Fruit fly (Drosophila melanogaster) whole organism, embryonic: ENCODE results near the gene CG16957.

ENCODE experiments used
- B-H2 ChIP-seq: fragments of 200-800 bp; sonication (Bioruptor generic); optimal IDR thresholded peaks from 2 replicates; lab custom pipeline; 2018; ENCODE audit warnings: missing biosample characterization, mild to moderate bottlenecking, missing genetic modification characterization
- CG11695 ChIP-seq: fragments of 200-800 bp; sonication (Bioruptor generic); IDR thresholded peaks from 3 replicates; pipeline ENCODE4 v1.3.6; 2022; ENCODE audit warnings: missing biosample characterization, missing genetic modification characterization
- CG14965 ChIP-seq: fragments of 200-800 bp; sonication (Bioruptor generic); optimal IDR thresholded peaks from 2 replicates; lab custom pipeline; 2016; ENCODE audit warnings: missing biosample characterization, missing genetic modification characterization, borderline replicate concordance
- CG15269 ChIP-seq: fragments of 200-800 bp; sonication (Bioruptor generic); optimal IDR thresholded peaks from 2 replicates; lab custom pipeline; 2018; ENCODE audit warnings: missing biosample characterization, mild to moderate bottlenecking, missing genetic modification characterization, moderate library complexity
- CG15696 ChIP-seq: fragments of 200-800 bp; sonication (Bioruptor generic); optimal IDR thresholded peaks from 2 replicates; lab custom pipeline; 2019; ENCODE audit warnings: missing biosample characterization, mild to moderate bottlenecking, missing genetic modification characterization, moderate library complexity
- CG1647 ChIP-seq: fragments of 200-800 bp; sonication (Bioruptor generic); optimal IDR thresholded peaks from 3 replicates; lab custom pipeline; 2016; ENCODE audit warnings: missing biosample characterization, missing genetic modification characterization
- CG17829 ChIP-seq: fragments of 200-800 bp; optimal IDR thresholded peaks from 2 replicates; lab custom pipeline; 2019; ENCODE audit warnings: missing biosample characterization, mild to moderate bottlenecking, missing genetic modification characterization, moderate library complexity
- CG1792 ChIP-seq: fragments of 200-800 bp; sonication (Bioruptor generic); optimal IDR thresholded peaks from 2 replicates; lab custom pipeline; 2016; ENCODE audit warnings: missing biosample characterization, missing genetic modification characterization
- CG30403 ChIP-seq: fragments of 200-800 bp; sonication (Bioruptor generic); optimal IDR thresholded peaks from 3 replicates; lab custom pipeline; 2016; ENCODE audit warnings: missing biosample characterization, missing genetic modification characterization
- CG31388 ChIP-seq: fragments of 200-800 bp; sonication (Bioruptor generic); optimal IDR thresholded peaks from 2 replicates; lab custom pipeline; 2016; ENCODE audit warnings: missing biosample characterization, missing genetic modification characterization
- CG3726 ChIP-seq: fragments of 200-800 bp; sonication (Bioruptor generic); IDR thresholded peaks from 3 replicates; pipeline ENCODE4, ENCODE4 v1.3.6; 2022; ENCODE audit warnings: missing biosample characterization, missing genetic modification characterization
- CG3847 ChIP-seq: fragments of 200-800 bp; sonication (Bioruptor generic); IDR thresholded peaks from 2 replicates; pipeline ENCODE4 v1.3.6; 2022; ENCODE audit warnings: missing biosample characterization, missing genetic modification characterization
- CG4282 ChIP-seq: fragments of 200-800 bp; sonication (Bioruptor generic); optimal IDR thresholded peaks from 2 replicates; lab custom pipeline; 2016; ENCODE audit warnings: missing biosample characterization, missing genetic modification characterization
- CG4424 ChIP-seq: fragments of 200-800 bp; sonication (Bioruptor generic); optimal IDR thresholded peaks from 3 replicates; lab custom pipeline; 2016; ENCODE audit warnings: missing biosample characterization, missing genetic modification characterization
- CG7963 ChIP-seq: fragments of 200-800 bp; sonication (Bioruptor generic); IDR thresholded peaks from 3 replicates; pipeline ENCODE4 v1.3.6; 2022; ENCODE audit warnings: missing biosample characterization, missing genetic modification characterization; ENCODE audit not compliant: partially characterized antibody
- CkIIα-i1 ChIP-seq: fragments of 200-800 bp; sonication (Bioruptor generic); IDR thresholded peaks from 2 replicates; pipeline ENCODE4 v1.3.6; 2022; ENCODE audit warnings: missing biosample characterization, missing genetic modification characterization
- Doc3 ChIP-seq: fragments of 200-800 bp; sonication (Bioruptor generic); IDR thresholded peaks from 3 replicates; pipeline ENCODE4 v1.3.6; 2022; ENCODE audit warnings: missing biosample characterization, missing genetic modification characterization; ENCODE audit not compliant: partially characterized antibody
- Gsc ChIP-seq: fragments of 200-800 bp; sonication (Bioruptor generic); IDR thresholded peaks from 2 replicates; pipeline ENCODE4 v1.3.6; 2022; ENCODE audit warnings: missing biosample characterization, missing genetic modification characterization
- HLH4C ChIP-seq: fragments of 200-800 bp; sonication (Bioruptor generic); IDR thresholded peaks from 3 replicates; pipeline ENCODE4 v1.3.6; 2022; ENCODE audit warnings: missing biosample characterization, missing genetic modification characterization; ENCODE audit not compliant: partially characterized antibody
- Hmx ChIP-seq: fragments of 200-800 bp; sonication (Bioruptor generic); optimal IDR thresholded peaks from 2 replicates; lab custom pipeline; 2016; ENCODE audit warnings: missing biosample characterization, missing genetic modification characterization
- Hr39 ChIP-seq: fragments of >200 bp; optimal IDR thresholded peaks from 2 replicates; lab custom pipeline; 2017
- Lhr ChIP-seq: fragments of 200-800 bp; sonication (Bioruptor generic); optimal IDR thresholded peaks from 3 replicates; lab custom pipeline; 2017; ENCODE audit warnings: mild to moderate bottlenecking, missing biosample characterization, missing genetic modification reagents, missing genetic modification characterization
- Opbp ChIP-seq: fragments of 200-800 bp; sonication (Bioruptor generic); IDR thresholded peaks from 3 replicates; pipeline ENCODE4 v1.3.6; 2022; ENCODE audit warnings: missing biosample characterization, missing genetic modification characterization; ENCODE audit not compliant: partially characterized antibody
- Rfx ChIP-seq: fragments of 200-800 bp; sonication (Bioruptor generic); IDR thresholded peaks from 2 replicates; pipeline ENCODE4 v1.3.6; 2022; ENCODE audit warnings: missing biosample characterization, missing genetic modification characterization
- Rx ChIP-seq: fragments of 200-800 bp; sonication (Bioruptor generic); IDR thresholded peaks from 2 replicates; pipeline ENCODE4 v1.3.6; 2022; ENCODE audit warnings: missing biosample characterization, missing genetic modification characterization
- TFAM ChIP-seq: fragments of 200-800 bp; sonication (Bioruptor generic); optimal IDR thresholded peaks from 2 replicates; lab custom pipeline; 2017; ENCODE audit warnings: missing biosample characterization, missing genetic modification characterization, inconsistent platforms
- Trl ChIP-seq, 3 experiments: fragments of >200 bp in 2 of 3; fragments of 200-800 bp in 1 of 3; sonication (Bioruptor generic) in 1 of 3; optimal IDR thresholded peaks; 2 replicates in 1 of 3; 3 replicates in 2 of 3; lab custom pipeline; 2016 to 2017; ENCODE audit warnings: missing biosample characterization in 1 of 3, missing genetic modification characterization in 1 of 3
- Usf ChIP-seq: fragments of 200-800 bp; sonication (Bioruptor generic); optimal IDR thresholded peaks from 2 replicates; lab custom pipeline; 2017; ENCODE audit warnings: missing genotype, missing biosample characterization, missing genetic modification characterization
- ac ChIP-seq: fragments of 200-800 bp; sonication (Bioruptor generic); optimal IDR thresholded peaks from 3 replicates; lab custom pipeline; 2017; ENCODE audit warnings: missing biosample characterization, mild to moderate bottlenecking, missing genetic modification characterization
- br ChIP-seq: fragments of >200 bp; optimal IDR thresholded peaks from 2 replicates; lab custom pipeline; 2017
- en ChIP-seq: fragments of 200-800 bp; sonication (Bioruptor generic); optimal IDR thresholded peaks from 2 replicates; lab custom pipeline; 2016; ENCODE audit warnings: missing biosample characterization, missing genetic modification characterization
- gsb-n ChIP-seq: fragments of 200-800 bp; sonication (Bioruptor generic); optimal IDR thresholded peaks from 3 replicates; lab custom pipeline; 2018; ENCODE audit warnings: missing biosample characterization, mild to moderate bottlenecking, missing genetic modification characterization
- hth ChIP-seq: fragments of >200 bp; optimal IDR thresholded peaks from 2 replicates; lab custom pipeline; 2017; ENCODE audit warnings: inconsistent platforms
- inv ChIP-seq: fragments of 200-800 bp; sonication (Bioruptor generic); IDR thresholded peaks from 2 replicates; pipeline ENCODE4 v1.3.6; 2022; ENCODE audit warnings: missing biosample characterization, missing genetic modification characterization; ENCODE audit not compliant: partially characterized antibody
- lbe ChIP-seq: fragments of 200-800 bp; sonication (Bioruptor generic); optimal IDR thresholded peaks from 2 replicates; lab custom pipeline; 2016; ENCODE audit warnings: missing biosample characterization, mild to moderate bottlenecking, missing genetic modification characterization
- lola ChIP-seq, 3 experiments: fragments of >200 bp in 2 of 3; fragments of 200-800 bp in 1 of 3; sonication (Bioruptor generic) in 1 of 3; optimal IDR thresholded peaks; 2 replicates each; lab custom pipeline; 2017 to 2019; ENCODE audit warnings: missing biosample characterization in 3 of 3, missing genetic modification characterization in 3 of 3, mild to moderate bottlenecking in 1 of 3, moderate library complexity in 1 of 3
- lov ChIP-seq, 2 experiments: fragments of 200-800 bp in 1 of 2; fragments of >200 bp in 1 of 2; sonication (Bioruptor generic) in 1 of 2; IDR thresholded peaks in 1 of 2; optimal IDR thresholded peaks in 1 of 2; 2 replicates in 1 of 2; 3 replicates in 1 of 2; pipeline versions ENCODE4 v1.3.6 to Lab custom; 2017 to 2022; ENCODE audit warnings: missing biosample characterization in 1 of 2, missing genetic modification characterization in 1 of 2
- nau ChIP-seq: fragments of 200-800 bp; sonication (Bioruptor generic); optimal IDR thresholded peaks from 3 replicates; lab custom pipeline; 2017; ENCODE audit warnings: missing biosample characterization, mild to moderate bottlenecking, missing genetic modification characterization, missing genetic modification reagents
- nerfin-1 ChIP-seq: fragments of 200-800 bp; sonication (Bioruptor generic); optimal IDR thresholded peaks from 3 replicates; lab custom pipeline; 2019; ENCODE audit warnings: missing biosample characterization, mild to moderate bottlenecking, missing genetic modification characterization, moderate library complexity
- otp ChIP-seq: fragments of 200-800 bp; sonication (Bioruptor generic); IDR thresholded peaks from 3 replicates; pipeline ENCODE4, ENCODE4 v1.3.6; 2022; ENCODE audit warnings: missing biosample characterization, missing genetic modification characterization
- pho ChIP-seq: fragments of 200-800 bp; sonication (Bioruptor generic); optimal IDR thresholded peaks from 2 replicates; lab custom pipeline; 2016; ENCODE audit warnings: missing biosample characterization, missing genetic modification characterization
- ranshi ChIP-seq: fragments of 200-800 bp; sonication (Bioruptor generic); IDR thresholded peaks from 2 replicates; pipeline ENCODE4 v1.3.6; 2022; ENCODE audit warnings: missing biosample characterization, missing genetic modification characterization
- rib ChIP-seq: fragments of 200-800 bp; sonication (Bioruptor generic); IDR thresholded peaks from 2 replicates; pipeline ENCODE4 v1.3.6; 2022; ENCODE audit warnings: missing biosample characterization, missing genetic modification characterization
- sob ChIP-seq: fragments of 200-800 bp; sonication (Bioruptor generic); IDR thresholded peaks from 2 replicates; pipeline ENCODE4 v1.3.6; 2022; ENCODE audit warnings: missing biosample characterization, missing genetic modification characterization
- sqz ChIP-seq: fragments of 200-800 bp; sonication (Bioruptor generic); optimal IDR thresholded peaks from 3 replicates; lab custom pipeline; 2018; ENCODE audit warnings: missing biosample characterization, mild to moderate bottlenecking, missing genetic modification characterization
- tna ChIP-seq: fragments of 200-800 bp; sonication (Bioruptor generic); IDR thresholded peaks from 2 replicates; pipeline ENCODE4 v1.3.6; 2022; ENCODE audit warnings: missing biosample characterization, missing genetic modification characterization; ENCODE audit not compliant: partially characterized antibody
- twi ChIP-seq: fragments of 200-800 bp; optimal IDR thresholded peaks from 2 replicates; lab custom pipeline; 2019; ENCODE audit warnings: missing biosample characterization, mild to moderate bottlenecking, missing genetic modification characterization, moderate library complexity
- wor ChIP-seq: fragments of 200-800 bp; sonication (Bioruptor generic); IDR thresholded peaks from 2 replicates; pipeline ENCODE4 v1.3.6; 2022; ENCODE audit warnings: missing biosample characterization, missing genetic modification characterization

CG16957 gene

dm6 chr2L:13373435-13374242 lies 22.3 kb downstream of the CG16957 start, which contains the start of the genes Bdp1 and CG6565 (continued):
- TF ChIP-seq CG1647 (GFP tag; lab: Kevin White, UChicago) (peak; percentile 98), otp (GFP tag; lab: Robert Waterston, UW) (peak; percentile 80), B-H2 (GFP tag; lab: Kevin White, UChicago) (peak; percentile 95), sob (GFP tag; lab: Robert Waterston, UW) (peak; percentile 97), CG3726 (GFP tag; lab: Robert Waterston, UW) (peak; percentile 89; the same call in 2 of the 3 replicates), Trl (optimal IDR thresholded peaks at IDR 0.05; lab: Kevin White, UChicago) (no peak), Trl (GFP tag; optimal IDR thresholded peaks at IDR 0.05; lab: Kevin White, UChicago) (peak; percentile 98), CG30403 (GFP tag; lab: Kevin White, UChicago) (peak; percentile 99), hth (lab: Kevin White, UChicago) (no peak), Rfx (peak; percentile 96), CkIIα-i1 (GFP tag; lab: Robert Waterston, UW) (peak; percentile 67; the same call in 1 of the 2 replicates), Gsc (GFP tag; lab: Robert Waterston, UW) (peak; percentile 95), Opbp (GFP tag; lab: Robert Waterston, UW) (no peak), CG1792 (GFP tag; lab: Kevin White, UChicago) (peak; percentile 97), inv (GFP tag; lab: Robert Waterston, UW) (0 out of 2 replicates have a peak, but pooled peaks have one; percentile 42), sqz (peak; percentile 92), rib (GFP tag; lab: Robert Waterston, UW) (peak; percentile 96), Hmx (GFP tag; lab: Kevin White, UChicago) (peak; percentile 93), Rx (GFP tag; lab: Robert Waterston, UW) (peak; percentile 93), CG15269 (tag; lab: Kevin White, UChicago) (peak; percentile 96), CG7963 (GFP tag; lab: Robert Waterston, UW) (no peak), lola (GFP tag; optimal IDR thresholded peaks at IDR 0.05; lab: Kevin White, UChicago) (peak in 1 of 3 experiments; percentile 97), Lhr (GFP tag; lab: Kevin White, UChicago) (peak; percentile 93), wor (GFP tag; lab: Robert Waterston, UW) (peak; percentile 96), CG4424 (GFP tag; lab: Kevin White, UChicago) (peak; percentile 99), tna (GFP tag; lab: Robert Waterston, UW) (no peak), CG15696 (tag; lab: Kevin White, UChicago) (peak; percentile 97), CG3847 (GFP tag; lab: Robert Waterston, UW) (peak; percentile 98), Hr39 (lab: Kevin White, UChicago) (no peak), ranshi (GFP tag; lab: Robert Waterston, UW) (peak; percentile 95), CG14965 (peak; percentile 76), HLH4C (GFP tag; lab: Robert Waterston, UW) (no peak), twi (peak; percentile 94), en (peak; percentile 94), pho (peak; percentile 99), TFAM (peak; percentile 75), lov (optimal IDR thresholded peaks at IDR 0.05; lab: Kevin White, UChicago) (no peak), lov (GFP tag; IDR thresholded peaks at IDR 0.05; lab: Robert Waterston, UW) (peak; percentile 85; the same call in 2 of the 3 replicates), CG4282 (peak; percentile 99), nerfin-1 (tag; lab: Kevin White, UChicago) (peak; percentile 92), Doc3 (no peak), CG11695 (GFP tag; lab: Robert Waterston, UW) (peak; percentile 94), nau (GFP tag; lab: Kevin White, UChicago) (no peak), br (no peak), Usf (peak; percentile 97), gsb-n (tag; lab: Kevin White, UChicago) (peak; percentile 96), CG17829 (tag; lab: Kevin White, UChicago) (peak; percentile 91), CG31388 (peak; percentile 95), ac (peak; percentile 84), lbe (GFP tag; lab: Kevin White, UChicago) (peak; percentile 91)
